Worm (Caenorhabditis elegans): Measurements from ENCODE around the gene F44E5.2.

DNA sequence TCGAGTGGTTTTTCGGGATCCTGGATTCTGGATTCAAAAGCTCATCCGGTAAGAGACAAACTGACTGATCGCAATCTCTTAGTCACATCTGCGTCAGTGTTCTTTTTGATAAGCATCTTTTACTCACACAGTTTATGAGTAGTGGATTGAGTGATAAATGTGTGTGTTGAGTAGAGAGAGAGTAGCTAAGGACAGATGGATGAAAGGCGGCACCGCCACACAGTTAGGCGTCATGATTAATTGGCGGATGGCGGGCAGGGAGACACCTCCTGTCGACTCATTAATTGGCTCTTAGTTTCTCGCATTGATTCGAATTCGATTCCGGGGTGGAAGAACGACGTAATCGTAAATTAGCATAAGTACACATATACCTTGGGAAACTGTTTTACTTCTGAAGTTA lies 27.8 kb downstream of the F44E5.2 start:
- no peak for TF ChIP-seq him-1 (tag; optimal IDR thresholded peaks at IDR 0.05)
- TF ChIP-seq dao-5 (tag; optimal IDR thresholded peaks at IDR 0.05), result no peak
